Worm (Caenorhabditis elegans): ENCODE measurements around the gene fbxa-165.

The fbxa-165 gene

DNA sequence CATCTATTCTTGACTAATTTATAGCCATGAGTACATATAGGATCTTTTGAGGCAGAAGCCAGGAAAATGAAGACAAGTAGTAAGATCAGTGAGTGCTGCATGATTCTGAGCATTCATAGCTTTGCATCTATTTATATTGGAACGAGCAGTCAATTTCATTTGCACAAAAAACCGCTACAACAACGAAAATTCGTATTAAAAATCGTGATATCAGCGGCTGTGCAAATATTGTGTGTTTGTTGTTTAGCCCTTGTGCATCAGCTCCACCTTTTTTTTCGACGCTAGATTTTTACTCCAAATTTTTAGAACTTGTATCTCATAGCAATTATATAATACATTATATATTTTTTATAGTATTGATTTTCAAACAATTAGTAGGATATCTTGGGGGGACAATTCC, 32.1 kb downstream of the fbxa-165 start, which contains the start of gene clec-21:
TSS of gene clec-21 (minus strand) at position 101 of the 400 bp plus-strand sequence.
- TF ChIP-seq elt-3 (tag; optimal IDR thresholded peaks at IDR 0.05) (no peak), nhr-237 (tag; optimal IDR thresholded peaks at IDR 0.05) (no peak), mab-5 (tag; optimal IDR thresholded peaks at IDR 0.05) (no peak), ham-2 (GFP tag; optimal IDR thresholded peaks at IDR 0.05) (no peak), nhr-76 (tag; optimal IDR thresholded peaks at IDR 0.05) (no peak), ztf-11 (tag; optimal IDR thresholded peaks at IDR 0.05) (no peak), unc-120 (tag; optimal IDR thresholded peaks at IDR 0.05; ENCODE audit: poor library complexity, severe bottlenecking) (no peak), cnd-1 (tag; optimal IDR thresholded peaks at IDR 0.05) (no peak), M03D4.4 (tag; optimal IDR thresholded peaks at IDR 0.05) (no peak), mls-2 (tag; optimal IDR thresholded peaks at IDR 0.05) (no peak), unc-62 (GFP tag; optimal IDR thresholded peaks at IDR 0.05) (no peak), sem-2 (GFP tag; optimal IDR thresholded peaks at IDR 0.05) (no peak), hlh-1 (tag; optimal IDR thresholded peaks at IDR 0.05) (no peak), tbx-8 (GFP tag; optimal IDR thresholded peaks at IDR 0.05) (no peak), pha-4 (tag; optimal IDR thresholded peaks at IDR 0.05) (no peak), drap-1 (GFP tag; optimal IDR thresholded peaks at IDR 0.05) (no peak), mep-1 (tag; optimal IDR thresholded peaks at IDR 0.05) (no peak), nhr-12 (tag; optimal IDR thresholded peaks at IDR 0.05) (no peak), snpc-4 (tag; optimal IDR thresholded peaks at IDR 0.05) (no peak), zip-8 (tag; optimal IDR thresholded peaks at IDR 0.05) (no peak)

DNA sequence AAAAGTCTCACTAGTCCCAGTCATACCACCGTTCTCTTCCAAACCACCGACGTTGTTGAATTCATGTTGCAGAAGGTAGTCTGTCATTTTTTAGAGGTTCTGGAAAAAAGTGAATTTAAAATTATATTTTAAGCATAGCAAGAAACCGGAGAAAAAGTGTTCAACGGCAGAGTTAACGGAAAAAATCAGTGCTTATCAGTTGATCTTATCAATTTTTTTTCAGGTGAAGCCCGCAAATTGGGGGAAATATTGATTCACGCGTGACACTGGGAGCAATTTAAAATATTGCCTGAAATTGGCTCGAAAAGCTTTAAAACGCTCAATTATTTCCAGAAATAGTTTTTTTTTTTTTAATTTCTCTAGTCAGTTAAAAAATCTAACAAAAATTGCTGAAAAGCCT, 36.4 kb downstream of the fbxa-165 start, which contains the start of gene math-38:
TSS of gene math-38 (minus strand) at position 101 of the 400 bp plus-strand sequence.
- TF ChIP-seq unc-120 (tag; optimal IDR thresholded peaks at IDR 0.05; ENCODE audit: poor library complexity, severe bottlenecking) (no peak), flh-1 (GFP tag; optimal IDR thresholded peaks at IDR 0.05) (no peak), ham-2 (GFP tag; optimal IDR thresholded peaks at IDR 0.05) (no peak), nhr-2 (tag; optimal IDR thresholded peaks at IDR 0.05) (no peak), elt-3 (tag; optimal IDR thresholded peaks at IDR 0.05) (no peak), ces-1 (GFP tag; optimal IDR thresholded peaks at IDR 0.05) (no peak), M03D4.4 (tag; optimal IDR thresholded peaks at IDR 0.05) (no peak), nhr-12 (tag; optimal IDR thresholded peaks at IDR 0.05) (no peak), drap-1 (GFP tag; optimal IDR thresholded peaks at IDR 0.05) (no peak), ceh-43 (GFP tag; optimal IDR thresholded peaks at IDR 0.05) (no peak), lin-13 (tag; optimal IDR thresholded peaks at IDR 0.05) (no peak), pha-4 (tag; optimal IDR thresholded peaks at IDR 0.05) (no peak), blmp-1 (tag; optimal IDR thresholded peaks at IDR 0.05) (no peak), ceh-39 (tag; optimal IDR thresholded peaks at IDR 0.05) (no peak)

DNA sequence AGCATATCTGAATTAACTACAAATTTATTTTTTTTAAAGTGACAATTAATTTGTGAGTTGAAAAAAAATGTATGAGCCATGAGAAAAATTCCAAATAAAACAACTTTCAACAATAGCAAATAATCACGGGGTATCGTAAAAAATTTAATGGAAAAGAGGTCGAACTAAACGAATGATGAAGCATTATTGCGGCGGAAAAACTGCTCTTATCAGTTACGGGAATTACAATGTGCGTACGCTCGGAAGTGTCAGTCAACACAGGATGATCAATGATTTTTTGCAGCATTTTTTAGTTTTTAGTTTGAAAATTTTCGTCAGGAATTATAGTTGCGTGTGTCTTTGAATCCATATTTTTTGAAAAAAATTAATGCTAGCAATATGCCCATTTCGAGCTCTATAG, 39.5 kb downstream of the fbxa-165 start:
- TF ChIP-seq zip-8 (tag; optimal IDR thresholded peaks at IDR 0.05) (no peak), nhr-2 (tag; optimal IDR thresholded peaks at IDR 0.05) (no peak), ceh-83 (GFP tag; optimal IDR thresholded peaks at IDR 0.05) (no peak), unc-62 (GFP tag; optimal IDR thresholded peaks at IDR 0.05) (no peak), mab-5 (tag; optimal IDR thresholded peaks at IDR 0.05) (no peak), tbx-8 (GFP tag; optimal IDR thresholded peaks at IDR 0.05) (no peak), hlh-1 (tag; optimal IDR thresholded peaks at IDR 0.05) (no peak), lin-32 (GFP tag; optimal IDR thresholded peaks at IDR 0.05) (no peak), mls-2 (tag; optimal IDR thresholded peaks at IDR 0.05) (no peak), sem-2 (GFP tag; optimal IDR thresholded peaks at IDR 0.05) (no peak), lin-13 (tag; optimal IDR thresholded peaks at IDR 0.05) (no peak), flh-1 (GFP tag; optimal IDR thresholded peaks at IDR 0.05) (no peak), ces-1 (GFP tag; optimal IDR thresholded peaks at IDR 0.05) (no peak)

DNA sequence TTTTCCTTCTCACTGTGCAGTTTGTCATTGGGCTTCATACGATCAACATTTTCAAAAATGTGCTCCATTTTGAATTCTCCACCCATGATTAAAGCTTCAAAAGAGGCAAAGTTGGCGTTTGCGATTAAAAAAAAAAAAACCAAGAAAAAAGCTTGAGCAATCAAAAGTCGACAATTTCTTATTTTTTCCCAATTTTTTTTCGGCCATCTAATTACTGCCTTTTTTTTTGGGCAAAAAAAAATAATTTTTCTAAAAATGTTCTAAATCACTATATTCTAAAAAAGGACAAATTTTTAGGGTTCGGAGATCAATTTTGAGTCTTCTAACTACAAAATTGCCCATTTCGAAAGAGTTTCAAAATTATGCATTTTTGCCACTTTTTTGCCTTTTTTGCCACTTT, 40.3 kb downstream of the fbxa-165 start, which contains the start of gene K05F6.10:
TSS of gene K05F6.10 (minus strand) at position 101 of the 400 bp plus-strand sequence.
- TF ChIP-seq blmp-1 (tag; optimal IDR thresholded peaks at IDR 0.05), result no peak
- no peak for TF ChIP-seq mls-2 (tag; optimal IDR thresholded peaks at IDR 0.05)
- no peak for TF ChIP-seq cnd-1 (tag; optimal IDR thresholded peaks at IDR 0.05)
- no peak for TF ChIP-seq flh-1 (GFP tag; optimal IDR thresholded peaks at IDR 0.05)
- TF ChIP-seq nhr-237 (tag; optimal IDR thresholded peaks at IDR 0.05), result no peak
- no peak for TF ChIP-seq ham-2 (GFP tag; optimal IDR thresholded peaks at IDR 0.05)
- no peak for TF ChIP-seq nhr-12 (tag; optimal IDR thresholded peaks at IDR 0.05)
- TF ChIP-seq zip-8 (tag; optimal IDR thresholded peaks at IDR 0.05), result no peak
- no peak for TF ChIP-seq drap-1 (GFP tag; optimal IDR thresholded peaks at IDR 0.05)
- no peak for TF ChIP-seq lin-32 (GFP tag; optimal IDR thresholded peaks at IDR 0.05)
- no peak for TF ChIP-seq hlh-1 (tag; optimal IDR thresholded peaks at IDR 0.05)
- no peak for TF ChIP-seq elt-1 (tag; optimal IDR thresholded peaks at IDR 0.05; ENCODE audit: borderline replicate concordance, insufficient read depth)
- no peak for TF ChIP-seq mep-1 (tag; optimal IDR thresholded peaks at IDR 0.05)
- no peak for TF ChIP-seq sem-2 (GFP tag; optimal IDR thresholded peaks at IDR 0.05)
- TF ChIP-seq unc-120 (tag; optimal IDR thresholded peaks at IDR 0.05; ENCODE audit: poor library complexity, severe bottlenecking), result no peak
- no peak for TF ChIP-seq ceh-83 (GFP tag; optimal IDR thresholded peaks at IDR 0.05)
- no peak for TF ChIP-seq unc-39 (tag; optimal IDR thresholded peaks at IDR 0.05)
- no peak for TF ChIP-seq pha-4 (tag; optimal IDR thresholded peaks at IDR 0.05)
- TF ChIP-seq bed-3 (GFP tag; optimal IDR thresholded peaks at IDR 0.05), result no peak
- no peak for TF ChIP-seq nhr-28 (tag; optimal IDR thresholded peaks at IDR 0.05)
